Fruit fly (Drosophila melanogaster): Measurements from ENCODE around the gene CG11837.

The CG11837 gene

dm6 chr3R:29088938-29089661 is 39.8 kb downstream of the CG11837 start:
- TF ChIP-seq croc (GFP tag; conservative IDR thresholded peaks at IDR 0.05) (peak; percentile 44; the same call in 2 of the 3 replicates), fd96Cb (tag; optimal IDR thresholded peaks at IDR 0.05) (peak; percentile 85), Vsx1 (GFP tag; optimal IDR thresholded peaks at IDR 0.05) (no peak), Usf (GFP tag; optimal IDR thresholded peaks at IDR 0.05) (peak; percentile 20), Ssrp (tag; optimal IDR thresholded peaks at IDR 0.05) (peak; percentile 72), CG6175 (GFP tag; IDR thresholded peaks at IDR 0.05) (no peak), Atf6 (GFP tag; IDR thresholded peaks at IDR 0.05) (peak; percentile 58; the same call in 1 of the 2 replicates), Lhr (GFP tag; optimal IDR thresholded peaks at IDR 0.05) (no peak), CG2889 (GFP tag; IDR thresholded peaks at IDR 0.05) (no peak), Ravus (GFP tag; IDR thresholded peaks at IDR 0.05) (no peak; the same call in 1 of the 2 replicates), CG9932 (GFP tag; IDR thresholded peaks at IDR 0.05) (no peak), CG1647 (GFP tag; optimal IDR thresholded peaks at IDR 0.05) (no peak), gcm2 (GFP tag; optimal IDR thresholded peaks at IDR 0.05) (no peak), CG12769 (tag; optimal IDR thresholded peaks at IDR 0.05) (peak; percentile 36), pzg (GFP tag; optimal IDR thresholded peaks at IDR 0.05) (no peak), tio (GFP tag; optimal IDR thresholded peaks at IDR 0.05) (peak; percentile 71), gsb-n (tag; optimal IDR thresholded peaks at IDR 0.05) (peak; percentile 71), CG1792 (GFP tag; optimal IDR thresholded peaks at IDR 0.05) (no peak), CG13424 (tag; optimal IDR thresholded peaks at IDR 0.05) (peak; percentile 74), pros (GFP tag; optimal IDR thresholded peaks at IDR 0.05) (peak; percentile 18), trem (tag; optimal IDR thresholded peaks at IDR 0.05) (peak; percentile 77), CG6689 (GFP tag; IDR thresholded peaks at IDR 0.05) (peak; percentile 73), danr (GFP tag; IDR thresholded peaks at IDR 0.05) (peak; percentile 37; the same call in 1 of the 2 replicates), crc (GFP tag; optimal IDR thresholded peaks at IDR 0.05) (peak; percentile 20), CG8478 (optimal IDR thresholded peaks at IDR 0.05) (no peak), cato (GFP tag; optimal IDR thresholded peaks at IDR 0.05; ENCODE audit: borderline replicate concordance) (peak; percentile 35), Deaf1 (tag; optimal IDR thresholded peaks at IDR 0.05) (peak; percentile 17), Ada2b (GFP tag; IDR thresholded peaks at IDR 0.05) (peak; percentile 27; the same call in 1 of the 2 replicates), yki (optimal IDR thresholded peaks at IDR 0.05) (no peak), Mes4 (GFP tag; optimal IDR thresholded peaks at IDR 0.05) (peak; percentile 48), NC2α (GFP tag; optimal IDR thresholded peaks at IDR 0.05) (peak; percentile 16), CG7928 (GFP tag; optimal IDR thresholded peaks at IDR 0.05) (no peak), Gsc (GFP tag; IDR thresholded peaks at IDR 0.05) (no peak), NFAT (GFP tag; IDR thresholded peaks at IDR 0.05) (no peak), sc (optimal IDR thresholded peaks at IDR 0.05) (no peak), sc (GFP tag; optimal IDR thresholded peaks at IDR 0.05) (peak; percentile 54), CG18599 (GFP tag; optimal IDR thresholded peaks at IDR 0.05) (peak; percentile 82), esg (GFP tag; conservative IDR thresholded peaks at IDR 0.05) (peak; percentile 62), dmrt99B (tag; optimal IDR thresholded peaks at IDR 0.05) (peak; percentile 88), abd-A (tag; optimal IDR thresholded peaks at IDR 0.05) (peak; percentile 81), Drgx (GFP tag; IDR thresholded peaks at IDR 0.05) (0 out of 2 replicates have a peak, but pooled peaks have one; percentile 19), slou (GFP tag; optimal IDR thresholded peaks at IDR 0.05) (no peak), CG31224 (GFP tag; IDR thresholded peaks at IDR 0.05) (peak; percentile 59), jigr1 (GFP tag; IDR thresholded peaks at IDR 0.05) (peak; percentile 57; the same call in 1 of the 3 replicates), CG11560 (tag; IDR thresholded peaks at IDR 0.05) (no peak), ham (GFP tag; IDR thresholded peaks at IDR 0.05) (no peak), repo (GFP tag; optimal IDR thresholded peaks at IDR 0.05) (peak; percentile 24), CG12071 (GFP tag; optimal IDR thresholded peaks at IDR 0.05) (peak; percentile 49), Tbp (GFP tag; optimal IDR thresholded peaks at IDR 0.05) (no peak), Dll (GFP tag; IDR thresholded peaks at IDR 0.05; ENCODE audit: partially characterized antibody) (no peak), dan (GFP tag; IDR thresholded peaks at IDR 0.05) (no peak)

Data from whole organism, embryonic.